Fruit fly (Drosophila melanogaster): Measurements from ENCODE around the gene CG13894.

- TF ChIP-seq psq (optimal IDR thresholded peaks at IDR 0.05) (no peak), pan (optimal IDR thresholded peaks at IDR 0.05) (no peak), Dll (optimal IDR thresholded peaks at IDR 0.05) (no peak), usp (GFP tag; optimal IDR thresholded peaks at IDR 0.05) (no peak), CG8478 (optimal IDR thresholded peaks at IDR 0.05) (no peak), EcR (GFP tag; optimal IDR thresholded peaks at IDR 0.05) (no peak)
These were observed 33.5 kb upstream of the CG13894 start for dm6 chr3L:732290-732954.
